Fruit fly (Drosophila melanogaster): Measurements from ENCODE around the gene Ctl2.

The Ctl2 gene

DNA sequence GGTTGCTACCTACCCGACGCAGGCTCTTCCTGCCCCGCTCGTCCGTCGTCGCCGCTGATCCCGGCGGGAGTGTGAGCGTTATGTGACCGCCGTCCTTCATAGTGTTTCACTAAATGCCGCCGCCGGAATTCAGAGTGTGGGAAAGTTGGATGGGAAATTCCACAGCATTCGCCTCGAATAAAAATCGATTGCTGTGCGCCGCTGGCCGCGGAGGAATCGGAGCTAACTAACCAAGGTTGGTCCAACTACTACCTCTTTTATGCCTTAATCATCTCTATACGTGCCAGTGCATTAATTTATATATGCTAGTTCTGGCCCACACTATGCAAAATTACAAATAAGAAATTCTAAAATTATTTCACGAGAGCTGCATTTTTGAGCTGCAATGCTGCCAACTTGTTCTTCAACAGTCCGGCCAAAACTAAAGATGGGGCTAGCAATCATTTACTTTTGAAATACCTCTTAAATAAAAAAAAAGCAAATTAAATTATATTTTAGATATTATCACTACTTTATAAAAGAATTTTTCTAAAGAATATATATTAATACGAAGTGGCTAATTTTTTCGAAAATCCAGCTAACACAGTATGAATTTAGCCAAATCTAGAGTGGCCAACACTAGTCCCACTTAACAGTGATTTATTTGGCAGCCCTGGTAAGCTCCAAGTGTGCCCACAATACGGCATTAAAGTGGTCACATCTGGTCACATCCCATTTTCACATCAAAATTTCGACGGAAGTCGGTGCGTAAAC, 10.6 kb upstream of the Ctl2 start, which contains the start of the genes alpha-Man-Ib and Pdhb (continued):
- TF ChIP-seq CG10274 (GFP tag; optimal IDR thresholded peaks at IDR 0.05) (peak; percentile 23), peb (GFP tag; IDR thresholded peaks at IDR 0.05) (peak; percentile 43; the same call in 1 of the 2 replicates), dm (GFP tag; optimal IDR thresholded peaks at IDR 0.05) (no peak), hth (optimal IDR thresholded peaks at IDR 0.05) (no peak), CG11456 (GFP tag; IDR thresholded peaks at IDR 0.05) (peak; percentile 90), CG2116 (GFP tag; optimal IDR thresholded peaks at IDR 0.05) (peak; percentile 93), HLH54F (GFP tag; optimal IDR thresholded peaks at IDR 0.05) (peak; percentile 63), CG31365 (tag; optimal IDR thresholded peaks at IDR 0.05) (no peak), dati (GFP tag; IDR thresholded peaks at IDR 0.05) (no peak), rib (GFP tag; IDR thresholded peaks at IDR 0.05) (peak; percentile 36; the same call in 1 of the 2 replicates), abd-A (tag; optimal IDR thresholded peaks at IDR 0.05) (no peak), pho (GFP tag; optimal IDR thresholded peaks at IDR 0.05) (peak; percentile 58), Six4 (GFP tag; optimal IDR thresholded peaks at IDR 0.05) (peak; percentile 41), CG10321 (GFP tag; IDR thresholded peaks at IDR 0.05) (no peak), Lpt (GFP tag; optimal IDR thresholded peaks at IDR 0.05) (no peak), ap (GFP tag; IDR thresholded peaks at IDR 0.05) (0 out of 2 replicates have a peak, but pooled peaks have one; percentile 32), Abd-B (GFP tag; optimal IDR thresholded peaks at IDR 0.05) (peak; percentile 94), jigr1 (GFP tag; IDR thresholded peaks at IDR 0.05) (peak; percentile 57; the same call in 1 of the 3 replicates), CG11560 (tag; IDR thresholded peaks at IDR 0.05) (peak; percentile 53; the same call in 1 of the 3 replicates), row (GFP tag; IDR thresholded peaks at IDR 0.05) (peak; percentile 97), trh (GFP tag; optimal IDR thresholded peaks at IDR 0.05) (peak; percentile 52), NfI (GFP tag; optimal IDR thresholded peaks at IDR 0.05) (peak; percentile 82), ato (GFP tag; IDR thresholded peaks at IDR 0.05; ENCODE audit: partially characterized antibody) (no peak), Myb (GFP tag; optimal IDR thresholded peaks at IDR 0.05) (peak; percentile 40), toy (GFP tag; IDR thresholded peaks at IDR 0.05) (no peak), dpn (GFP tag; optimal IDR thresholded peaks at IDR 0.05) (peak; percentile 30 to 82), Sry-β (GFP tag; optimal IDR thresholded peaks at IDR 0.05) (peak; percentile 94), org-1 (GFP tag; optimal IDR thresholded peaks at IDR 0.05) (peak; percentile 53), CG17361 (GFP tag; IDR thresholded peaks at IDR 0.05) (peak; percentile 11), shn (GFP tag; optimal IDR thresholded peaks at IDR 0.05) (peak; percentile 29), tgo (GFP tag; IDR thresholded peaks at IDR 0.05) (peak; percentile 83), zen (tag; optimal IDR thresholded peaks at IDR 0.05) (peak; percentile 82), gsb (GFP tag; IDR thresholded peaks at IDR 0.05) (no peak), CG32767 (GFP tag; IDR thresholded peaks at IDR 0.05) (peak; percentile 73; the same call in 1 of the 2 replicates), Gsc (GFP tag; IDR thresholded peaks at IDR 0.05) (0 out of 2 replicates have a peak, but pooled peaks have one; percentile 49), usp (GFP tag; optimal IDR thresholded peaks at IDR 0.05) (no peak), fd3F (GFP tag; optimal IDR thresholded peaks at IDR 0.05) (peak; percentile 75), Dip2 (GFP tag; IDR thresholded peaks at IDR 0.05) (no peak), CG17328 (GFP tag; IDR thresholded peaks at IDR 0.05) (peak; percentile 64), CG9609 (GFP tag; optimal IDR thresholded peaks at IDR 0.05) (no peak), pzg (GFP tag; optimal IDR thresholded peaks at IDR 0.05) (peak; percentile 88), Atf3 (GFP tag; optimal IDR thresholded peaks at IDR 0.05) (no peak), CG7963 (GFP tag; IDR thresholded peaks at IDR 0.05; ENCODE audit: partially characterized antibody) (no peak), scrt (GFP tag; optimal IDR thresholded peaks at IDR 0.05) (peak; percentile 57), wor (GFP tag; IDR thresholded peaks at IDR 0.05) (no peak), ERR (GFP tag; optimal IDR thresholded peaks at IDR 0.05) (no peak), Tbp (GFP tag; optimal IDR thresholded peaks at IDR 0.05) (no peak), lab (GFP tag; optimal IDR thresholded peaks at IDR 0.05) (peak; percentile 82), Atf6 (GFP tag; IDR thresholded peaks at IDR 0.05) (peak; percentile 57; the same call in 1 of the 2 replicates), fd102C (GFP tag; optimal IDR thresholded peaks at IDR 0.05) (no peak), C15 (GFP tag; IDR thresholded peaks at IDR 0.05) (no peak)
